Worm (Caenorhabditis elegans) whole organism, L2 larva: ENCODE data around the gene srz-5.
A peak's percentile ranks its signal among the peaks of the same experiment; 100 is the strongest.
"Not testable (repeated sequence)": the region's sequence is repeated elsewhere in the genome, so short reads cannot be mapped to it uniquely, and the experiment has no call there.

Source experiments
- C34F6.9 ChIP-seq: fragments of 150-350 bp; optimal IDR thresholded peaks from 2 replicates; lab custom pipeline; 2014; ENCODE audit warnings: missing biosample characterization, missing genetic modification characterization
- F13H6.1 ChIP-seq: sonication (generic microtip); optimal IDR thresholded peaks from 2 replicates; lab custom pipeline; 2016; ENCODE audit warnings: missing genetic modification characterization, missing compliant biosample characterization
- R02D3.7 ChIP-seq: fragments of 150-350 bp; optimal IDR thresholded peaks from 2 replicates; lab custom pipeline; 2014; ENCODE audit warnings: missing biosample characterization, missing genetic modification characterization
- Y55F3AM.14 ChIP-seq: fragments of 200-800 bp; sonication (Bioruptor generic); optimal IDR thresholded peaks from 2 replicates; lab custom pipeline; 2018; ENCODE audit warnings: mild to moderate bottlenecking, missing genetic modification characterization, missing compliant biosample characterization
- ZK546.5 ChIP-seq: sonication (generic microtip); optimal IDR thresholded peaks from 2 replicates; lab custom pipeline; 2017; ENCODE audit warnings: missing biosample characterization, missing genetic modification characterization
- alr-1 ChIP-seq: fragments of 150-350 bp; optimal IDR thresholded peaks from 2 replicates; lab custom pipeline; 2014; ENCODE audit warnings: missing biosample characterization, missing genetic modification characterization
- aly-2 ChIP-seq: fragments of 150-350 bp; optimal IDR thresholded peaks from 2 replicates; lab custom pipeline; 2014; ENCODE audit warnings: missing biosample characterization, missing genetic modification characterization
- blmp-1 ChIP-seq: sonication (generic microtip); optimal IDR thresholded peaks from 2 replicates; lab custom pipeline; 2017; ENCODE audit warnings: missing genetic modification characterization, mild to moderate bottlenecking, missing compliant biosample characterization, antibody characterized with exemption, moderate library complexity; ENCODE audit not compliant: insufficient read depth
- ceh-16 ChIP-seq: fragments of 150-350 bp; optimal IDR thresholded peaks from 2 replicates; lab custom pipeline; 2014; ENCODE audit warnings: missing biosample characterization, missing genetic modification characterization
- ceh-82 ChIP-seq: fragments of 150-350 bp; optimal IDR thresholded peaks from 2 replicates; lab custom pipeline; 2014; ENCODE audit warnings: missing biosample characterization, missing genetic modification characterization
- crh-2 ChIP-seq: sonication (generic microtip); optimal IDR thresholded peaks from 2 replicates; lab custom pipeline; 2017; ENCODE audit warnings: missing biosample characterization, missing genetic modification characterization
- dmd-4 ChIP-seq: sonication (generic microtip); optimal IDR thresholded peaks from 2 replicates; lab custom pipeline; 2017; ENCODE audit warnings: missing biosample characterization, missing genetic modification characterization
- egl-27 ChIP-seq: sonication (generic microtip); optimal IDR thresholded peaks from 3 replicates; lab custom pipeline; 2017; ENCODE audit warnings: missing biosample characterization, missing genetic modification reagents, missing genetic modification characterization
- fos-1 ChIP-seq: fragments of 150-350 bp; optimal IDR thresholded peaks from 2 replicates; lab custom pipeline; 2014; ENCODE audit warnings: missing biosample characterization, missing genetic modification characterization
- gmeb-1 ChIP-seq: fragments of 150-350 bp; optimal IDR thresholded peaks from 2 replicates; lab custom pipeline; 2014; ENCODE audit warnings: missing biosample characterization, missing genetic modification characterization
- lin-11 ChIP-seq: fragments of 150-350 bp; sonication (generic microtip); optimal IDR thresholded peaks from 2 replicates; lab custom pipeline; 2014; ENCODE audit warnings: missing biosample characterization, missing genetic modification characterization, inconsistent platforms, mixed read lengths
- lin-13 ChIP-seq: fragments of 150-350 bp; optimal IDR thresholded peaks from 2 replicates; lab custom pipeline; 2014; ENCODE audit warnings: missing biosample characterization, missing genetic modification reagents, missing genetic modification characterization
- lin-39 ChIP-seq: fragments of 150-350 bp; optimal IDR thresholded peaks from 2 replicates; lab custom pipeline; 2014; ENCODE audit warnings: missing biosample characterization, missing genetic modification reagents, missing genetic modification characterization
- lsy-2 ChIP-seq, 2 experiments: fragments of 150-350 bp in 1 of 2; sonication (generic microtip) in 1 of 2; optimal IDR thresholded peaks; 2 replicates each; lab custom pipeline; 2014 to 2017; ENCODE audit warnings: missing biosample characterization in 2 of 2, missing genetic modification characterization in 2 of 2
- mdl-1 ChIP-seq, 2 experiments: fragments of 150-350 bp in 1 of 2; sonication (generic microtip) in 1 of 2; optimal IDR thresholded peaks; 2 replicates each; lab custom pipeline; 2017; ENCODE audit warnings: missing biosample characterization in 2 of 2, missing genetic modification characterization in 2 of 2
- nhr-10 ChIP-seq: sonication (generic microtip); optimal IDR thresholded peaks from 2 replicates; lab custom pipeline; 2017; ENCODE audit warnings: missing biosample characterization, missing genetic modification characterization
- nhr-12 ChIP-seq: fragments of 150-350 bp; optimal IDR thresholded peaks from 2 replicates; lab custom pipeline; 2014; ENCODE audit warnings: missing biosample characterization, missing genetic modification characterization
- nhr-129 ChIP-seq: fragments of 150-350 bp; optimal IDR thresholded peaks from 2 replicates; lab custom pipeline; 2014; ENCODE audit warnings: missing biosample characterization, missing genetic modification characterization
- nhr-23 ChIP-seq: fragments of 150-350 bp; optimal IDR thresholded peaks from 2 replicates; lab custom pipeline; 2014; ENCODE audit warnings: missing biosample characterization, missing genetic modification reagents, missing genetic modification characterization
- nhr-237 ChIP-seq: fragments of 150-350 bp; optimal IDR thresholded peaks from 2 replicates; lab custom pipeline; 2014; ENCODE audit warnings: missing biosample characterization, missing genetic modification characterization
- nhr-25 ChIP-seq: fragments of 150-350 bp; sonication (generic microtip); optimal IDR thresholded peaks from 3 replicates; lab custom pipeline; 2014; ENCODE audit warnings: missing biosample characterization, missing genetic modification characterization
- nhr-6 ChIP-seq: fragments of 150-350 bp; optimal IDR thresholded peaks from 2 replicates; lab custom pipeline; 2014; ENCODE audit warnings: missing biosample characterization, missing genetic modification characterization
- nhr-77 ChIP-seq: fragments of 150-350 bp; optimal IDR thresholded peaks from 2 replicates; lab custom pipeline; 2014; ENCODE audit warnings: missing biosample characterization, missing genetic modification characterization
- peb-1 ChIP-seq: fragments of 150-350 bp; optimal IDR thresholded peaks from 2 replicates; lab custom pipeline; 2014; ENCODE audit warnings: missing biosample characterization, missing genetic modification characterization
- sem-4 ChIP-seq: fragments of 150-350 bp; optimal IDR thresholded peaks from 2 replicates; lab custom pipeline; 2014; ENCODE audit warnings: missing biosample characterization, missing genetic modification reagents, missing genetic modification characterization
- skn-1 ChIP-seq: sonication (generic microtip); optimal IDR thresholded peaks from 2 replicates; lab custom pipeline; 2017; ENCODE audit warnings: missing biosample characterization, missing genetic modification characterization
- sma-3 ChIP-seq: sonication (generic microtip); optimal IDR thresholded peaks from 2 replicates; lab custom pipeline; 2016; ENCODE audit warnings: missing genetic modification reagents, missing genetic modification characterization, missing compliant biosample characterization
- sma-9 ChIP-seq, 2 experiments: fragments of 150-350 bp in 1 of 2; sonication (generic microtip) in 1 of 2; optimal IDR thresholded peaks; 2 replicates each; lab custom pipeline; 2014 to 2016; ENCODE audit warnings: missing genetic modification characterization in 2 of 2, mild to moderate bottlenecking in 1 of 2, missing biosample characterization in 1 of 2, missing compliant biosample characterization in 1 of 2, missing genetic modification reagents in 1 of 2, moderate library complexity in 1 of 2
- snpc-4 ChIP-seq: fragments of 150-350 bp; optimal IDR thresholded peaks from 2 replicates; lab custom pipeline; 2014; ENCODE audit warnings: missing biosample characterization, missing genetic modification characterization
- unc-39 ChIP-seq: fragments of 150-350 bp; optimal IDR thresholded peaks from 2 replicates; lab custom pipeline; 2014; ENCODE audit warnings: missing biosample characterization, missing genetic modification characterization
- unc-55 ChIP-seq: fragments of 150-350 bp; sonication (generic microtip); optimal IDR thresholded peaks from 3 replicates; lab custom pipeline; 2014; ENCODE audit warnings: missing biosample characterization, missing genetic modification reagents, missing genetic modification characterization
- unc-62 ChIP-seq: fragments of 150-350 bp; optimal IDR thresholded peaks from 2 replicates; lab custom pipeline; 2014; ENCODE audit warnings: missing biosample characterization, missing genetic modification reagents, missing genetic modification characterization
- zag-1 ChIP-seq: fragments of 150-350 bp; optimal IDR thresholded peaks from 2 replicates; lab custom pipeline; 2014; ENCODE audit warnings: missing biosample characterization, missing genetic modification characterization
- ztf-1 ChIP-seq: fragments of 200-800 bp; sonication (Bioruptor generic); conservative IDR thresholded peaks from 2 replicates; pipeline ENCODE4 v1.3.6; 2022; ENCODE audit warnings: missing genetic modification characterization, missing compliant biosample characterization
- ztf-11 ChIP-seq: sonication (generic microtip); optimal IDR thresholded peaks from 2 replicates; lab custom pipeline; 2017; ENCODE audit warnings: missing biosample characterization, missing genetic modification characterization
- ztf-4 ChIP-seq: fragments of 150-350 bp; optimal IDR thresholded peaks from 2 replicates; lab custom pipeline; 2014; ENCODE audit warnings: missing biosample characterization, missing genetic modification characterization

The srz-5 gene

ce11 chrII:3527460-3527859, 12.9 kb upstream of the srz-5 start:
- TF ChIP-seq peb-1 (tag; lab: Kevin White, UChicago) (no peak), alr-1 (tag; lab: Kevin White, UChicago) (no peak), nhr-12 (no peak), gmeb-1 (tag; lab: Kevin White, UChicago) (no peak), unc-39 (no peak), zag-1 (tag; lab: Kevin White, UChicago) (no peak), skn-1 (no peak), blmp-1 (tag; lab: Kevin White, UChicago) (no peak), crh-2 (no peak), sem-4 (tag; lab: Kevin White, UChicago) (no peak), unc-55 (GFP tag; lab: Kevin White, UChicago) (no peak), nhr-77 (tag; lab: Kevin White, UChicago) (no peak), Y55F3AM.14 (GFP tag; lab: Kevin White, UChicago) (no peak), R02D3.7 (tag; lab: Kevin White, UChicago) (no peak), mdl-1 (tag; optimal IDR thresholded peaks at IDR 0.05; lab: Kevin White, UChicago) (no peak), lin-39 (tag; lab: Kevin White, UChicago) (no peak)

- TF ChIP-seq nhr-237 (tag; lab: Kevin White, UChicago) (no peak), nhr-10 (no peak), lin-13 (GFP tag; lab: Kevin White, UChicago) (no peak), ztf-4 (tag; lab: Kevin White, UChicago) (no peak), lin-39 (tag; lab: Kevin White, UChicago) (no peak), lin-11 (tag; lab: Kevin White, UChicago) (no peak), mdl-1 (tag; optimal IDR thresholded peaks at IDR 0.05; lab: Kevin White, UChicago) (no peak), peb-1 (tag; lab: Kevin White, UChicago) (no peak), gmeb-1 (tag; lab: Kevin White, UChicago) (no peak), blmp-1 (tag; lab: Kevin White, UChicago) (no peak)
Measured at ce11 chrII:3524097-3524496, 9.6 kb upstream of the srz-5 start, which contains the start of gene col-72. TSS of gene col-72 (minus strand) at chrII:3524197.

- TF ChIP-seq gmeb-1 (tag; lab: Kevin White, UChicago) (peak; percentile 48), sma-9 (GFP tag; optimal IDR thresholded peaks at IDR 0.05; lab: Kevin White, UChicago) (peak; percentile 55), F13H6.1 (tag; lab: Kevin White, UChicago) (peak; percentile 56), sma-3 (GFP tag; lab: Kevin White, UChicago) (peak; percentile 32), unc-55 (GFP tag; lab: Kevin White, UChicago) (peak; percentile 87), lin-11 (tag; lab: Kevin White, UChicago) (peak; percentile 4), lsy-2 (tag; optimal IDR thresholded peaks at IDR 0.05; lab: Kevin White, UChicago) (peak; percentile 89 to 97), nhr-129 (tag; lab: Kevin White, UChicago) (peak; percentile 73), crh-2 (peak; percentile 43), lin-13 (GFP tag; lab: Kevin White, UChicago) (peak; percentile 67), zag-1 (tag; lab: Kevin White, UChicago) (peak; percentile 20), ZK546.5 (tag; lab: Kevin White, UChicago) (peak; percentile 6), nhr-25 (tag; lab: Kevin White, UChicago) (peak; percentile 61), C34F6.9 (peak; percentile 68)
- not testable (repeated sequence) for TF ChIP-seq sma-9 (tag; optimal IDR thresholded peaks at IDR 0.05; lab: Kevin White, UChicago)
- TF ChIP-seq, all 48 proteins: peak for 14; not testable (repeated sequence) for 34
Measured at ce11 chrII:3523547-3523946, 9.0 kb upstream of the srz-5 start.

ce11 chrII:3520988-3521850, 6.7 kb upstream of the srz-5 start, which contains the start of gene W09G10.9:
TSS of gene W09G10.9 (plus strand) at chrII:3521800.
- no peak for TF ChIP-seq nhr-23 (tag; lab: Kevin White, UChicago)
- TF ChIP-seq dmd-4: no peak
- peak; percentile 39 for TF ChIP-seq C34F6.9
- peak; percentile 65 for TF ChIP-seq lin-13 (GFP tag; lab: Kevin White, UChicago)
- peak; percentile 66 for TF ChIP-seq nhr-129 (tag; lab: Kevin White, UChicago)
- peak; percentile 60 for TF ChIP-seq unc-55 (GFP tag; lab: Kevin White, UChicago)
- no peak for TF ChIP-seq egl-27 (tag; lab: Kevin White, UChicago)
- TF ChIP-seq unc-62 (GFP tag; lab: Kevin White, UChicago): no peak
- TF ChIP-seq sma-3 (GFP tag; lab: Kevin White, UChicago): peak; percentile 49
- peak; percentile 60 for TF ChIP-seq crh-2
- peak; percentile 15 for TF ChIP-seq nhr-25 (tag; lab: Kevin White, UChicago)
- TF ChIP-seq lsy-2 (tag; optimal IDR thresholded peaks at IDR 0.05; lab: Kevin White, UChicago): peak; percentile 74 to 78
- TF ChIP-seq aly-2 (tag; lab: Kevin White, UChicago): no peak
- peak; percentile 62 for TF ChIP-seq sma-9 (GFP tag; optimal IDR thresholded peaks at IDR 0.05; lab: Kevin White, UChicago)
- TF ChIP-seq sma-9 (tag; optimal IDR thresholded peaks at IDR 0.05; lab: Kevin White, UChicago): no peak
- peak; percentile 24 for TF ChIP-seq ceh-16 (tag; lab: Kevin White, UChicago)
- TF ChIP-seq nhr-6 (tag; lab: Kevin White, UChicago): no peak
- TF ChIP-seq ztf-11 (tag; lab: Kevin White, UChicago): no peak
- TF ChIP-seq lin-11 (tag; lab: Kevin White, UChicago): peak; percentile 12
- TF ChIP-seq unc-39: no peak
- peak; percentile 53 for TF ChIP-seq fos-1
- TF ChIP-seq ceh-82: no peak
- TF ChIP-seq F13H6.1 (tag; lab: Kevin White, UChicago): peak; percentile 45
- peak; percentile 64 for TF ChIP-seq zag-1 (tag; lab: Kevin White, UChicago)
- TF ChIP-seq snpc-4: no peak
- no peak for TF ChIP-seq mdl-1 (tag; optimal IDR thresholded peaks at IDR 0.05; lab: Kevin White, UChicago)
- no peak for TF ChIP-seq ztf-1 (GFP tag; lab: Robert Waterston, UW)
